Worm (Caenorhabditis elegans): ENCODE measurements around the gene C01G6.2.

- TF ChIP-seq nhr-232 (tag; optimal IDR thresholded peaks at IDR 0.05) (no peak), ref-2 (tag; optimal IDR thresholded peaks at IDR 0.05) (no peak), ama-1 (optimal IDR thresholded peaks at IDR 0.05) (no peak), ceh-45 (GFP tag; IDR thresholded peaks at IDR 0.05) (no peak), pqm-1 (tag; optimal IDR thresholded peaks at IDR 0.05) (no peak), dmd-4 (tag; optimal IDR thresholded peaks at IDR 0.05; ENCODE audit: borderline replicate concordance) (no peak), F13H6.1 (tag; optimal IDR thresholded peaks at IDR 0.05) (no peak), ceh-31 (tag; optimal IDR thresholded peaks at IDR 0.05) (no peak), fkh-10 (GFP tag; optimal IDR thresholded peaks at IDR 0.05) (no peak), ceh-9 (tag; optimal IDR thresholded peaks at IDR 0.05) (no peak), tbx-2 (tag; optimal IDR thresholded peaks at IDR 0.05) (no peak), pha-2 (tag; optimal IDR thresholded peaks at IDR 0.05) (no peak), lin-11 (tag; optimal IDR thresholded peaks at IDR 0.05) (no peak), odd-2 (tag; optimal IDR thresholded peaks at IDR 0.05) (no peak)
Measured at ce11 chrII:9237719-9238118, 29.1 kb upstream of the C01G6.2 start.
